Worm (Caenorhabditis elegans): ENCODE measurements around the gene igdb-2.
"Not testable (repeated sequence)": the region's sequence is repeated elsewhere in the genome, so short reads cannot be mapped to it uniquely, and the experiment has no call there.

The igdb-2 gene

DNA sequence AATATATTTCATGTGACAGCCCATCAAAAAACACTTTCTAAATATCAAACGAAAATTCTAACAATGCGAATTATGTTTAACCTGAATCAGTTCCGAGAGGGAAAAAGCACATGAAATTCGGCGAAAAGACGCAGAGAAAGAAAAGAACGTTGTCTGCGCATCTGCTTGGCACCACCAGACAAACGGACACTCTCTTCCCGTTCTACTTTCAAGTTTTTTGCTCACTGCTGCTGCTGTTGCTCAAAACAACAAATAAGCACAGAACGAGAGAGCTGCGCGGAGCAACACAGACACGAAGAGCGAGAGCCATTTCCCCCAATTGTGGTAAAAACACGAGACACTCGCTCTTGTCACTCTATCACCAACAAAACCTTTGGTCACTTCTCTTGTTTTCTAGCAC, 3.6 kb upstream of the igdb-2 start:
- TF ChIP-seq zip-5 (tag; optimal IDR thresholded peaks at IDR 0.05): no peak
- TF ChIP-seq fkh-10 (GFP tag; optimal IDR thresholded peaks at IDR 0.05): no peak
- TF ChIP-seq K02D7.2 (tag; optimal IDR thresholded peaks at IDR 0.05): no peak
- TF ChIP-seq C08G9.2 (tag; optimal IDR thresholded peaks at IDR 0.05): no peak

ce11 chrIV:12467761-12468160, 698 bp upstream of the igdb-2 start:
- TF ChIP-seq nhr-11 (tag; optimal IDR thresholded peaks at IDR 0.05) (no peak), sox-2 (GFP tag; IDR thresholded peaks at IDR 0.05) (no peak), ceh-24 (tag; optimal IDR thresholded peaks at IDR 0.05) (no peak)

DNA sequence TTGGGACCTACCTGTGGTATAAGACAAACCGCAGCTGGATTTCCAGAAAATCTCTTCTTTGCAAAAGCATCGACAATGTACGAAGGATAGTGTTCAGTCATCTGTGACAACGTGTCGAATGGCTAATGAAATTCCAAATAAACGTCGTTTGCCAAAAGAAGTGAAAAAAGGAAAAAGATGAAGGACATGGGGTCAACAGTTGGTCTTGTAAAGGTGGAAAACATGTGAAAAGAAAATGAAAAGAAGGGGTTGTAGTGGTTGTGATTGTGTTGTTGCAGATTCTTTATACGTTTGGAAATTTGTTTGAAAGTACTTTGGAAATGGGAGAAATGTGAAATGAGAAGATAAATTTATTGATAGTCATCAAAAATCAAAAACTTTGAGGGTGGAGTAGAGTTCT, 8.5 kb downstream of the igdb-2 start, which contains the start of gene T04A11.1:
TSS of gene T04A11.1 (minus strand) at position 101 of the 400 bp plus-strand sequence.
- not testable (repeated sequence) for TF ChIP-seq ceh-22, ceh-14, hlh-6 (tag; optimal IDR thresholded peaks at IDR 0.05)

ce11 chrIV:12478711-12479110, 10.3 kb downstream of the igdb-2 start, which contains the start of gene igdb-1:
Gene igdb-1, plus strand, starts transcription at chrIV:12479011.
- TF ChIP-seq ceh-18 (tag; optimal IDR thresholded peaks at IDR 0.05); fkh-6 (tag; optimal IDR thresholded peaks at IDR 0.05); hlh-13 (GFP tag; optimal IDR thresholded peaks at IDR 0.05): not testable (repeated sequence)

ce11 chrIV:12484479-12484878, 16.0 kb downstream of the igdb-2 start, which contains the start of gene T04A11.4:
Gene T04A11.4, minus strand, starts transcription at chrIV:12484579.
- not testable (repeated sequence) for TF ChIP-seq ztf-16, pha-4, ttx-3 (tag; optimal IDR thresholded peaks at IDR 0.05)

- TF ChIP-seq ceh-14 (tag; optimal IDR thresholded peaks at IDR 0.05): no peak
These were observed 18.7 kb downstream of the igdb-2 start, which contains the start of gene sru-26 for ce11 chrIV:12487194-12487593. Gene sru-26, plus strand, starts transcription at chrIV:12487494.

ce11 chrIV:12490491-12490890, 22.0 kb downstream of the igdb-2 start, which contains the start of gene him-6:
Gene him-6, plus strand, starts transcription at chrIV:12490791.
- no peak for TF ChIP-seq fkh-10 (GFP tag; optimal IDR thresholded peaks at IDR 0.05)
- no peak for TF ChIP-seq ceh-30 (tag; optimal IDR thresholded peaks at IDR 0.05)
- no peak for TF ChIP-seq F13H6.1 (tag; optimal IDR thresholded peaks at IDR 0.05)
- TF ChIP-seq gmeb-2 (tag; optimal IDR thresholded peaks at IDR 0.05): no peak
- TF ChIP-seq pqm-1 (tag; optimal IDR thresholded peaks at IDR 0.05): no peak
- no peak for TF ChIP-seq ceh-9 (tag; optimal IDR thresholded peaks at IDR 0.05)
- no peak for TF ChIP-seq lin-11 (tag; optimal IDR thresholded peaks at IDR 0.05)
- TF ChIP-seq fax-1 (tag; optimal IDR thresholded peaks at IDR 0.05): no peak
- no peak for TF ChIP-seq odd-2 (tag; optimal IDR thresholded peaks at IDR 0.05)
- no peak for TF ChIP-seq sox-2 (GFP tag; IDR thresholded peaks at IDR 0.05)
- no peak for TF ChIP-seq ceh-14 (tag; optimal IDR thresholded peaks at IDR 0.05)
- TF ChIP-seq unc-3 (GFP tag; conservative IDR thresholded peaks at IDR 0.05): no peak
- no peak for TF ChIP-seq unc-3 (tag; optimal IDR thresholded peaks at IDR 0.05)
- TF ChIP-seq hlh-8 (tag; optimal IDR thresholded peaks at IDR 0.05): no peak
- TF ChIP-seq hlh-15 (tag; optimal IDR thresholded peaks at IDR 0.05): no peak
- TF ChIP-seq dmd-4 (tag; optimal IDR thresholded peaks at IDR 0.05; ENCODE audit: borderline replicate concordance): no peak

- no peak for TF ChIP-seq K02D7.2 (tag; optimal IDR thresholded peaks at IDR 0.05)
- TF ChIP-seq pros-1 (tag; optimal IDR thresholded peaks at IDR 0.05): no peak
- TF ChIP-seq ahr-1 (tag; optimal IDR thresholded peaks at IDR 0.05): no peak
- TF ChIP-seq hlh-15 (tag; optimal IDR thresholded peaks at IDR 0.05): no peak
- no peak for TF ChIP-seq C38D4.7 (GFP tag; optimal IDR thresholded peaks at IDR 0.05)
- TF ChIP-seq hlh-13 (GFP tag; optimal IDR thresholded peaks at IDR 0.05): no peak
- TF ChIP-seq pat-9 (tag; optimal IDR thresholded peaks at IDR 0.05): no peak
- no peak for TF ChIP-seq ceh-6 (GFP tag; optimal IDR thresholded peaks at IDR 0.05)
- no peak for TF ChIP-seq pax-1 (tag; optimal IDR thresholded peaks at IDR 0.05)
- TF ChIP-seq F13H6.1 (tag; optimal IDR thresholded peaks at IDR 0.05): no peak
- no peak for TF ChIP-seq unc-55 (GFP tag; optimal IDR thresholded peaks at IDR 0.05)
- no peak for TF ChIP-seq pha-4 (tag; optimal IDR thresholded peaks at IDR 0.05)
- no peak for TF ChIP-seq hlh-30 (tag; optimal IDR thresholded peaks at IDR 0.05; ENCODE audit: insufficient read depth)
- no peak for TF ChIP-seq dmd-4 (tag; optimal IDR thresholded peaks at IDR 0.05; ENCODE audit: borderline replicate concordance)
These were observed 26.7 kb downstream of the igdb-2 start, which contains the start of gene sru-20 for ce11 chrIV:12495196-12495595. Gene sru-20, plus strand, starts transcription at chrIV:12495496.
